Fruit fly (Drosophila melanogaster): ENCODE data around the gene CDK2AP1.

- TF ChIP-seq insv (optimal IDR thresholded peaks at IDR 0.05) (no peak), psq (optimal IDR thresholded peaks at IDR 0.05) (no peak)
These were observed 17.0 kb downstream of the CDK2AP1 start for dm6 chrX:11154511-11155197.

All from Kc167 (cell line).